Fruit fly (Drosophila melanogaster) whole organism, embryonic: ENCODE data around the gene RIOK2.
A peak's percentile ranks its signal among the peaks of the same experiment; 100 is the strongest.

ENCODE experiments used
- ATbp ChIP-seq: fragments of 200-800 bp; sonication (Bioruptor generic); optimal IDR thresholded peaks from 2 replicates; lab custom pipeline; 2017; ENCODE audit warnings: missing biosample characterization, mild to moderate bottlenecking, missing genetic modification characterization, missing genetic modification reagents
- Bdp1 ChIP-seq: fragments of 200-800 bp; sonication (Bioruptor generic); optimal IDR thresholded peaks from 3 replicates; lab custom pipeline; 2016; ENCODE audit warnings: missing biosample characterization, missing genetic modification characterization
- CG10267 ChIP-seq: fragments of 200-800 bp; sonication (Bioruptor generic); optimal IDR thresholded peaks from 2 replicates; lab custom pipeline; 2018; ENCODE audit warnings: missing biosample characterization, mild to moderate bottlenecking, missing genetic modification characterization, moderate library complexity
- CG10431 ChIP-seq: fragments of 200-800 bp; sonication (Bioruptor generic); optimal IDR thresholded peaks from 3 replicates; lab custom pipeline; 2018; ENCODE audit warnings: missing biosample characterization, mild to moderate bottlenecking, missing genetic modification characterization
- CG10565 ChIP-seq: fragments of 200-800 bp; sonication (Bioruptor generic); optimal IDR thresholded peaks from 3 replicates; lab custom pipeline; 2016; ENCODE audit warnings: missing biosample characterization, mild to moderate bottlenecking, missing genetic modification characterization
- CG10654 ChIP-seq: fragments of 200-800 bp; sonication (Bioruptor generic); optimal IDR thresholded peaks from 2 replicates; lab custom pipeline; 2016; ENCODE audit warnings: missing biosample characterization, missing genetic modification characterization
- CG11247 ChIP-seq: fragments of 200-800 bp; sonication (Bioruptor generic); IDR thresholded peaks from 2 replicates; pipeline ENCODE4 v1.3.6; 2022; ENCODE audit warnings: missing biosample characterization, missing genetic modification characterization
- CG12155 ChIP-seq: fragments of 200-800 bp; sonication (Bioruptor generic); optimal IDR thresholded peaks from 3 replicates; lab custom pipeline; 2016; ENCODE audit warnings: missing biosample characterization, missing genetic modification characterization
- CG12236 ChIP-seq: fragments of 200-800 bp; sonication (Bioruptor generic); optimal IDR thresholded peaks from 2 replicates; lab custom pipeline; 2016; ENCODE audit warnings: missing biosample characterization, missing genetic modification characterization
- CG15073 ChIP-seq: fragments of 200-800 bp; sonication (Bioruptor generic); optimal IDR thresholded peaks from 2 replicates; lab custom pipeline; 2016; ENCODE audit warnings: missing biosample characterization, missing genetic modification characterization
- CG18476 ChIP-seq: fragments of 200-800 bp; sonication (Bioruptor generic); optimal IDR thresholded peaks from 2 replicates; lab custom pipeline; 2016; ENCODE audit warnings: missing biosample characterization, mild to moderate bottlenecking, missing genetic modification characterization
- CG2199 ChIP-seq: fragments of 200-800 bp; sonication (Bioruptor generic); IDR thresholded peaks from 3 replicates; pipeline ENCODE4 v1.3.6; 2022; ENCODE audit warnings: missing biosample characterization, missing genetic modification characterization
- CG30020 ChIP-seq: fragments of 200-800 bp; optimal IDR thresholded peaks from 2 replicates; lab custom pipeline; 2019; ENCODE audit warnings: missing biosample characterization, mild to moderate bottlenecking, missing genetic modification characterization, moderate library complexity
- CG4424 ChIP-seq: fragments of 200-800 bp; sonication (Bioruptor generic); optimal IDR thresholded peaks from 3 replicates; lab custom pipeline; 2016; ENCODE audit warnings: missing biosample characterization, missing genetic modification characterization
- CG4617 ChIP-seq: fragments of 200-800 bp; sonication (Bioruptor generic); optimal IDR thresholded peaks from 3 replicates; lab custom pipeline; 2016; ENCODE audit warnings: missing biosample characterization, missing genetic modification characterization, borderline replicate concordance
- CG6254 ChIP-seq: fragments of 200-800 bp; sonication (Bioruptor generic); optimal IDR thresholded peaks from 3 replicates; lab custom pipeline; 2017; ENCODE audit warnings: mild to moderate bottlenecking, missing biosample characterization, missing genetic modification reagents, missing genetic modification characterization
- CG6689 ChIP-seq: fragments of 200-800 bp; sonication (Bioruptor generic); IDR thresholded peaks from 2 replicates; pipeline ENCODE4 v1.3.6; 2022; ENCODE audit warnings: missing biosample characterization, missing genetic modification characterization
- CG7271 ChIP-seq: fragments of 200-800 bp; sonication (Bioruptor generic); optimal IDR thresholded peaks from 2 replicates; lab custom pipeline; 2018; ENCODE audit warnings: missing biosample characterization, mild to moderate bottlenecking, missing genetic modification characterization, moderate library complexity
- CG8281 ChIP-seq: fragments of 200-800 bp; sonication (Bioruptor generic); optimal IDR thresholded peaks from 2 replicates; lab custom pipeline; 2018; ENCODE audit warnings: missing biosample characterization, mild to moderate bottlenecking, missing genetic modification characterization, moderate library complexity
- Doc2 ChIP-seq: fragments of 200-800 bp; sonication (Bioruptor generic); IDR thresholded peaks from 2 replicates; pipeline ENCODE4 v1.3.6; 2022; ENCODE audit warnings: missing biosample characterization, missing genetic modification characterization
- Eip74EF ChIP-seq, 2 experiments: fragments of 200-800 bp in 1 of 2; fragments of >200 bp in 1 of 2; sonication (Bioruptor generic) in 1 of 2; optimal IDR thresholded peaks; 2 replicates each; lab custom pipeline; 2017 to 2019; ENCODE audit warnings: missing biosample characterization in 2 of 2, missing genetic modification characterization in 2 of 2, mild to moderate bottlenecking in 1 of 2, moderate library complexity in 1 of 2
- HHEX ChIP-seq: fragments of 200-800 bp; sonication (Bioruptor generic); optimal IDR thresholded peaks from 3 replicates; lab custom pipeline; 2017; ENCODE audit warnings: missing biosample characterization, mild to moderate bottlenecking, missing genetic modification characterization, missing genetic modification reagents
- HLH3B ChIP-seq: fragments of 200-800 bp; sonication (Bioruptor generic); IDR thresholded peaks from 2 replicates; pipeline ENCODE4 v1.3.6; 2022; ENCODE audit warnings: missing biosample characterization, missing genetic modification characterization
- HLH4C ChIP-seq: fragments of 200-800 bp; sonication (Bioruptor generic); IDR thresholded peaks from 3 replicates; pipeline ENCODE4 v1.3.6; 2022; ENCODE audit warnings: missing biosample characterization, missing genetic modification characterization; ENCODE audit not compliant: partially characterized antibody
- Hand ChIP-seq: fragments of 200-800 bp; sonication (Bioruptor generic); optimal IDR thresholded peaks from 2 replicates; lab custom pipeline; 2017; ENCODE audit warnings: mild to moderate bottlenecking, missing biosample characterization, missing genetic modification reagents, missing genetic modification characterization
- HmgD ChIP-seq: fragments of 200-800 bp; sonication (Bioruptor generic); optimal IDR thresholded peaks from 3 replicates; lab custom pipeline; 2016; ENCODE audit warnings: missing biosample characterization, missing genetic modification characterization
- Lim3 ChIP-seq: fragments of 200-800 bp; sonication (Bioruptor generic); IDR thresholded peaks from 2 replicates; pipeline ENCODE4 v1.3.6; 2022; ENCODE audit warnings: missing biosample characterization, missing genetic modification characterization
- NK7.1 ChIP-seq: fragments of 200-800 bp; sonication (Bioruptor generic); optimal IDR thresholded peaks from 3 replicates; lab custom pipeline; 2016; ENCODE audit warnings: missing biosample characterization, missing genetic modification characterization
- Oli ChIP-seq: fragments of 200-800 bp; sonication (Bioruptor generic); optimal IDR thresholded peaks from 2 replicates; lab custom pipeline; 2018; ENCODE audit warnings: missing biosample characterization, mild to moderate bottlenecking, missing genetic modification characterization, moderate library complexity
- Six4 ChIP-seq: fragments of 200-800 bp; sonication (Bioruptor generic); optimal IDR thresholded peaks from 2 replicates; lab custom pipeline; 2016; ENCODE audit warnings: missing biosample characterization, missing genetic modification characterization
- Sox102F ChIP-seq: fragments of 200-800 bp; sonication (Bioruptor generic); optimal IDR thresholded peaks from 2 replicates; lab custom pipeline; 2018; ENCODE audit warnings: missing biosample characterization, mild to moderate bottlenecking, missing genetic modification characterization, moderate library complexity
- Usf ChIP-seq: fragments of 200-800 bp; sonication (Bioruptor generic); optimal IDR thresholded peaks from 2 replicates; lab custom pipeline; 2017; ENCODE audit warnings: missing genotype, missing biosample characterization, missing genetic modification characterization
- ab ChIP-seq: fragments of 200-800 bp; sonication (Bioruptor generic); optimal IDR thresholded peaks from 2 replicates; lab custom pipeline; 2016; ENCODE audit warnings: missing biosample characterization, missing genetic modification characterization
- abd-A ChIP-seq: fragments of 200-800 bp; sonication (Bioruptor generic); optimal IDR thresholded peaks from 3 replicates; lab custom pipeline; 2019; ENCODE audit warnings: missing biosample characterization, mild to moderate bottlenecking, missing genetic modification characterization, moderate library complexity
- cad ChIP-seq: fragments of >200 bp; optimal IDR thresholded peaks from 2 replicates; lab custom pipeline; 2017; ENCODE audit warnings: missing biosample characterization, missing genetic modification characterization
- chm ChIP-seq: fragments of 200-800 bp; sonication (Bioruptor generic); IDR thresholded peaks from 2 replicates; pipeline ENCODE4 v1.3.6; 2022; ENCODE audit warnings: missing biosample characterization, missing genetic modification characterization
- chn ChIP-seq: fragments of 200-800 bp; sonication (Bioruptor generic); optimal IDR thresholded peaks from 2 replicates; lab custom pipeline; 2016; ENCODE audit warnings: missing biosample characterization, missing genetic modification characterization
- crol ChIP-seq: fragments of 200-800 bp; sonication (Bioruptor generic); IDR thresholded peaks from 2 replicates; pipeline ENCODE4 v1.3.6; 2022; ENCODE audit warnings: missing biosample characterization, missing genetic modification characterization
- h ChIP-seq: fragments of >200 bp; optimal IDR thresholded peaks from 2 replicates; lab custom pipeline; 2017
- hth ChIP-seq: fragments of >200 bp; optimal IDR thresholded peaks from 2 replicates; lab custom pipeline; 2017; ENCODE audit warnings: inconsistent platforms
- ind ChIP-seq: fragments of 200-800 bp; sonication (Bioruptor generic); optimal IDR thresholded peaks from 3 replicates; lab custom pipeline; 2016; ENCODE audit warnings: missing biosample characterization, missing genetic modification characterization
- lov ChIP-seq, 2 experiments: fragments of 200-800 bp in 1 of 2; fragments of >200 bp in 1 of 2; sonication (Bioruptor generic) in 1 of 2; IDR thresholded peaks in 1 of 2; optimal IDR thresholded peaks in 1 of 2; 2 replicates in 1 of 2; 3 replicates in 1 of 2; pipeline versions ENCODE4 v1.3.6 to Lab custom; 2017 to 2022; ENCODE audit warnings: missing biosample characterization in 1 of 2, missing genetic modification characterization in 1 of 2
- nmo ChIP-seq: fragments of 200-800 bp; sonication (Bioruptor generic); optimal IDR thresholded peaks from 2 replicates; lab custom pipeline; 2018; ENCODE audit warnings: missing biosample characterization, mild to moderate bottlenecking, missing genetic modification characterization, moderate library complexity
- pan ChIP-seq, 4 experiments: fragments of >200 bp in 3 of 4; fragments of 200-800 bp in 1 of 4; sonication (Bioruptor generic) in 1 of 4; optimal IDR thresholded peaks in 3 of 4; IDR thresholded peaks in 1 of 4; 2 replicates each; pipeline versions ENCODE4 v1.3.6 to Lab custom; 2017 to 2022; ENCODE audit warnings: missing biosample characterization in 2 of 4, missing genetic modification characterization in 2 of 4, mixed read lengths in 1 of 4
- phol ChIP-seq: fragments of 200-800 bp; sonication (Bioruptor generic); optimal IDR thresholded peaks from 3 replicates; lab custom pipeline; 2018; ENCODE audit warnings: missing biosample characterization, mild to moderate bottlenecking, missing genetic modification characterization, moderate library complexity
- pros ChIP-seq: fragments of 200-800 bp; sonication (Bioruptor generic); optimal IDR thresholded peaks from 3 replicates; lab custom pipeline; 2019; ENCODE audit warnings: missing biosample characterization, mild to moderate bottlenecking, missing genetic modification characterization, moderate library complexity
- pzg ChIP-seq: fragments of 200-800 bp; sonication (Bioruptor generic); optimal IDR thresholded peaks from 3 replicates; lab custom pipeline; 2018; ENCODE audit warnings: missing biosample characterization, mild to moderate bottlenecking, missing genetic modification characterization, moderate library complexity
- slbo ChIP-seq: fragments of 200-800 bp; sonication (Bioruptor generic); IDR thresholded peaks from 2 replicates; pipeline ENCODE4 v1.3.6; 2022; ENCODE audit warnings: missing biosample characterization, missing genetic modification characterization
- zfh2 ChIP-seq: fragments of 200-800 bp; sonication (Bioruptor generic); optimal IDR thresholded peaks from 2 replicates; lab custom pipeline; 2016; ENCODE audit warnings: missing biosample characterization, missing genetic modification characterization

RIOK2 gene

dm6 chr3R:25258628-25259240, 6.9 kb upstream of the RIOK2 start, which contains the start of gene CG11857 (continued):
- TF ChIP-seq CG4424 (GFP tag; lab: Kevin White, UChicago) (peak; percentile 98), zfh2 (GFP tag; lab: Kevin White, UChicago) (peak; percentile 99), CG4617 (peak; percentile 99), phol (peak; percentile 98), pan (optimal IDR thresholded peaks at IDR 0.05; lab: Kevin White, UChicago) (no peak), pan (GFP tag; optimal IDR thresholded peaks at IDR 0.05 in 1 of 2, IDR thresholded peaks at IDR 0.05 in 1 of 2) (peak in 1 of 2 experiments; percentile 99), ab (GFP tag; lab: Kevin White, UChicago) (peak; percentile 91), cad (no peak), CG8281 (tag; lab: Kevin White, UChicago) (peak; percentile 90), abd-A (tag; lab: Kevin White, UChicago) (no peak), HLH3B (GFP tag; lab: Robert Waterston, UW) (peak; percentile 98), lov (optimal IDR thresholded peaks at IDR 0.05; lab: Kevin White, UChicago) (no peak), lov (GFP tag; IDR thresholded peaks at IDR 0.05; lab: Robert Waterston, UW) (peak; percentile 98), chm (peak; percentile 98), Doc2 (peak; percentile 97), HLH4C (GFP tag; lab: Robert Waterston, UW) (peak; percentile 99), pros (peak; percentile 8), CG12236 (GFP tag; lab: Kevin White, UChicago) (peak; percentile 94), CG10431 (peak; percentile 82), CG30020 (tag; lab: Kevin White, UChicago) (peak; percentile 92), CG15073 (GFP tag; lab: Kevin White, UChicago) (peak; percentile 80), Sox102F (GFP tag; lab: Kevin White, UChicago) (peak; percentile 98), nmo (peak; percentile 99), Usf (GFP tag; lab: Kevin White, UChicago) (peak; percentile 96), CG12155 (GFP tag; lab: Kevin White, UChicago) (peak; percentile 98), h (no peak), ATbp (GFP tag; lab: Kevin White, UChicago) (peak; percentile 92), CG6689 (GFP tag; lab: Robert Waterston, UW) (peak; percentile 98), CG10267 (tag; lab: Kevin White, UChicago) (peak; percentile 94), CG18476 (GFP tag; lab: Kevin White, UChicago) (peak; percentile 97), CG7271 (tag; lab: Kevin White, UChicago) (peak; percentile 95), CG11247 (GFP tag; lab: Robert Waterston, UW) (peak; percentile 99), HmgD (peak; percentile 95), CG10565 (GFP tag; lab: Kevin White, UChicago) (peak; percentile 91), chn (GFP tag; lab: Kevin White, UChicago) (peak; percentile 98), slbo (peak; percentile 100), Lim3 (peak; percentile 95), Six4 (peak; percentile 97), crol (peak; percentile 80), Oli (tag; lab: Kevin White, UChicago) (peak; percentile 96), hth (lab: Kevin White, UChicago) (no peak), Eip74EF (GFP tag; optimal IDR thresholded peaks at IDR 0.05; lab: Kevin White, UChicago) (peak in 1 of 2 experiments; percentile 85), NK7.1 (GFP tag; lab: Kevin White, UChicago) (peak; percentile 93), CG10654 (GFP tag; lab: Kevin White, UChicago) (peak; percentile 97), Hand (GFP tag; lab: Kevin White, UChicago) (peak; percentile 86), CG6254 (GFP tag; lab: Kevin White, UChicago) (peak; percentile 74), CG2199 (GFP tag; lab: Robert Waterston, UW) (peak; percentile 99), Bdp1 (peak; percentile 93), pzg (GFP tag; lab: Kevin White, UChicago) (peak; percentile 89), HHEX (GFP tag; lab: Kevin White, UChicago) (peak; percentile 96), ind (GFP tag; lab: Kevin White, UChicago) (peak; percentile 99)
